Fruit fly (Drosophila melanogaster) whole organism, pupa: ENCODE results near the gene CG5078.

ENCODE experiments used
- CG10348 ChIP-seq: fragments of 200-800 bp; sonication (Bioruptor generic); IDR thresholded peaks from 2 replicates; pipeline ENCODE4 v1.3.6; 2022; ENCODE audit warnings: missing biosample characterization, missing genetic modification characterization
- CG12605 ChIP-seq: fragments of 200-800 bp; sonication (Bioruptor generic); IDR thresholded peaks from 2 replicates; pipeline ENCODE4 v1.3.6; 2022; ENCODE audit warnings: missing biosample characterization, missing genetic modification characterization
- CG13204 ChIP-seq: fragments of 200-800 bp; sonication (Bioruptor generic); optimal IDR thresholded peaks from 2 replicates; lab custom pipeline; 2018; ENCODE audit warnings: missing biosample characterization, mild to moderate bottlenecking, missing genetic modification characterization, moderate library complexity
- CG14655 ChIP-seq: fragments of 200-800 bp; sonication (Bioruptor generic); optimal IDR thresholded peaks from 3 replicates; lab custom pipeline; 2017; ENCODE audit warnings: mild to moderate bottlenecking, missing biosample characterization, missing genetic modification reagents, missing genetic modification characterization
- CG15710 ChIP-seq: fragments of 200-800 bp; sonication (Bioruptor generic); optimal IDR thresholded peaks from 2 replicates; lab custom pipeline; 2018; ENCODE audit warnings: missing biosample characterization, mild to moderate bottlenecking, missing genetic modification characterization, moderate library complexity
- CG17806 ChIP-seq: fragments of 200-800 bp; sonication (Bioruptor generic); optimal IDR thresholded peaks from 2 replicates; lab custom pipeline; 2018; ENCODE audit warnings: missing biosample characterization, mild to moderate bottlenecking, missing genetic modification characterization, moderate library complexity
- CG32121 ChIP-seq: fragments of 200-800 bp; sonication (Bioruptor generic); IDR thresholded peaks from 2 replicates; pipeline ENCODE4 v1.3.6; 2022; ENCODE audit warnings: missing biosample characterization, missing genetic modification characterization
- CG34367 ChIP-seq: fragments of 200-800 bp; sonication (Bioruptor generic); optimal IDR thresholded peaks from 2 replicates; lab custom pipeline; 2018; ENCODE audit warnings: missing biosample characterization, mild to moderate bottlenecking, missing genetic modification characterization
- CG4496 ChIP-seq: fragments of 200-800 bp; sonication (Bioruptor generic); IDR thresholded peaks from 3 replicates; pipeline ENCODE4 v1.3.6; 2022; ENCODE audit warnings: missing biosample characterization, missing genetic modification characterization
- CG8159 ChIP-seq: fragments of 200-800 bp; sonication (Bioruptor generic); optimal IDR thresholded peaks from 3 replicates; lab custom pipeline; 2018; ENCODE audit warnings: missing biosample characterization, mild to moderate bottlenecking, missing genetic modification characterization, moderate library complexity
- CG8301 ChIP-seq: fragments of 200-800 bp; sonication (Bioruptor generic); optimal IDR thresholded peaks from 2 replicates; lab custom pipeline; 2018; ENCODE audit warnings: missing biosample characterization, mild to moderate bottlenecking, missing genetic modification characterization
- CG9948 ChIP-seq: fragments of 200-800 bp; sonication (Bioruptor generic); optimal IDR thresholded peaks from 2 replicates; lab custom pipeline; 2018; ENCODE audit warnings: missing biosample characterization, mild to moderate bottlenecking, missing genetic modification characterization, moderate library complexity
- D1 ChIP-seq: fragments of 200-800 bp; sonication (Bioruptor generic); optimal IDR thresholded peaks from 2 replicates; lab custom pipeline; 2018; ENCODE audit warnings: missing biosample characterization, mild to moderate bottlenecking, missing genetic modification characterization, moderate library complexity
- EcR ChIP-seq: fragments of 200-800 bp; sonication (Bioruptor generic); optimal IDR thresholded peaks from 3 replicates; lab custom pipeline; 2019; ENCODE audit warnings: missing biosample characterization, missing genetic modification characterization, mild to moderate bottlenecking, moderate library complexity, missing genetic modification reagents
- Ets98B ChIP-seq: fragments of 200-800 bp; sonication (Bioruptor generic); IDR thresholded peaks from 2 replicates; pipeline ENCODE4 v1.3.6; 2022; ENCODE audit warnings: missing biosample characterization, missing genetic modification characterization
- Pif1A ChIP-seq: fragments of 200-800 bp; sonication (Bioruptor generic); optimal IDR thresholded peaks from 3 replicates; lab custom pipeline; 2016; ENCODE audit warnings: missing biosample characterization, missing genetic modification characterization
- Pif1B ChIP-seq: fragments of 200-800 bp; sonication (Bioruptor generic); optimal IDR thresholded peaks from 3 replicates; lab custom pipeline; 2016; ENCODE audit warnings: missing biosample characterization, missing genetic modification characterization
- Snoo ChIP-seq: fragments of 200-800 bp; sonication (Bioruptor generic); optimal IDR thresholded peaks from 3 replicates; lab custom pipeline; 2017; ENCODE audit warnings: missing biosample characterization, mild to moderate bottlenecking, missing genetic modification characterization, inconsistent platforms
- fd96Ca ChIP-seq: fragments of 200-800 bp; sonication (Bioruptor generic); IDR thresholded peaks from 3 replicates; pipeline ENCODE4 v1.3.6; 2022; ENCODE audit warnings: missing biosample characterization, missing genetic modification characterization
- gl ChIP-seq: fragments of 200-800 bp; sonication (Bioruptor generic); optimal IDR thresholded peaks from 2 replicates; lab custom pipeline; 2018; ENCODE audit warnings: missing biosample characterization, mild to moderate bottlenecking, missing genetic modification characterization
- rn ChIP-seq: fragments of 200-800 bp; sonication (Bioruptor generic); IDR thresholded peaks from 2 replicates; pipeline ENCODE4 v1.3.6; 2022; ENCODE audit warnings: missing biosample characterization, missing genetic modification characterization

Gene CG5078

dm6 chr3L:20533409-20533808, 27.6 kb downstream of the CG5078 start, which contains the start of gene CG13250:
Gene CG13250, plus strand, starts transcription at chr3L:20533709.
- TF ChIP-seq rn (GFP tag; lab: Robert Waterston, UW) (no peak), CG4496 (GFP tag; lab: Robert Waterston, UW) (no peak), gl (tag; lab: Kevin White, UChicago) (no peak), CG34367 (tag; lab: Kevin White, UChicago) (no peak), Pif1B (GFP tag; lab: Kevin White, UChicago) (no peak), CG17806 (tag; lab: Kevin White, UChicago) (no peak), CG12605 (no peak), CG13204 (no peak), fd96Ca (GFP tag; lab: Robert Waterston, UW) (no peak), CG14655 (no peak)

DNA sequence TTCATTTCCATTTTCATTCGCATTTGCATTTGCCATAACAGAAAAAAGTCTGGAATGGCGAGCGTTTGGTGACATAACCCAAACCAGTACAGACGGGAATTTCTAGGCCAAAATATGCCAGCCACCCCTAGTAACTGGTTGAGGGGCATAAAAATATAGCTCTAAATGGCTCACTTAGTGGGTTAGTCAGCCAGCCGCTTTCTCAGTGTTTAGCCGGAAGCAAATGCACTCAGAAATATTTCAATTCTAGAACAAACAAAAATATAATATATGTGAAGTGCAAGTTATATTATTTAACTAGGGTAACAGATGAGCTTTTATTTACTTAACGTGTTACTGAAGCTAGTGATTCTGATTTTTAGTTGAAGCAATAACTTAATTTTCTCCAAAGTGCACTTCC, 31.1 kb downstream of the CG5078 start:
- TF ChIP-seq CG14655, result no peak
- no peak for TF ChIP-seq rn (GFP tag; lab: Robert Waterston, UW)
- TF ChIP-seq fd96Ca (GFP tag; lab: Robert Waterston, UW), result no peak
- no peak for TF ChIP-seq Pif1B (GFP tag; lab: Kevin White, UChicago)
- TF ChIP-seq CG17806 (tag; lab: Kevin White, UChicago), result no peak
- TF ChIP-seq CG34367 (tag; lab: Kevin White, UChicago), result no peak
- no peak for TF ChIP-seq CG4496 (GFP tag; lab: Robert Waterston, UW)
- TF ChIP-seq CG8159 (tag; lab: Kevin White, UChicago), result no peak
- TF ChIP-seq CG9948 (tag; lab: Kevin White, UChicago), result no peak
- TF ChIP-seq Pif1A (GFP tag; lab: Kevin White, UChicago), result no peak
- no peak for TF ChIP-seq CG8301 (tag; lab: Kevin White, UChicago)
- TF ChIP-seq EcR, result no peak
- no peak for TF ChIP-seq CG15710
- no peak for TF ChIP-seq Ets98B (GFP tag; lab: Robert Waterston, UW)
- TF ChIP-seq Snoo (tag; lab: Kevin White, UChicago), result no peak
- no peak for TF ChIP-seq CG12605

DNA sequence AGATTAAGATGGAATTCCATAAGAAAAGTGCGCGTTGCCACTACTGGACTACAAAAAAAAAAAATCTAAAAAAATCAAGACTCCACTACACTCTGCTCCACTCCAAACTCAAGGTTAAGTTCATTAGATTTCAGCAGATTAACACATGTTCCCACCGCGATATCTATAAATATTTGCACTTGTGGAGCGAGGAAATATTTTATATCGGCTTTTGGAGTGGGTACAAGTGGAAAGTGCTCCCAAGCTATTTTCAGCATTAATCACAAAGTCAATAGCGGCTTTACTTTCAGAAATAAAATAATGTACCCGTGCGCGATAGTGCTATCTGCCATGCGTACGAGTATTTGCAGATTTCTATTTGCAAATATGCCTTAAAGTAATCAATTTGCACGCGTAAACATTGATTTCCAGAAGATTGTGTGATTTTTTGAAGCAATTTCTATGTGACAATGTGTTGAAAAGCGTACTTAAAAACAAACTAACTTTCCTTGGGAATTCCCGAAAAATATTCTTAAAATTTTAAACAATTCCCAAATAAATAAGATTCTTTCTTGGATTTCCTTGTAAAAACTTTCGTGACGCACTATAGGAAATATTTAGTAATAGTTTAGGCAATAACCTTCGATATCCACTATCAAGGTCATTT, 31.9 kb downstream of the CG5078 start:
- no peak for TF ChIP-seq CG17806 (tag; lab: Kevin White, UChicago)
- TF ChIP-seq CG14655, result peak; percentile 3
- no peak for TF ChIP-seq Pif1B (GFP tag; lab: Kevin White, UChicago)
- no peak for TF ChIP-seq CG12605
- TF ChIP-seq, all 21 proteins: peak for 1

dm6 chr3L:20538458-20538857, 32.6 kb downstream of the CG5078 start:
- TF ChIP-seq rn (GFP tag; lab: Robert Waterston, UW) (no peak), CG32121 (GFP tag; lab: Robert Waterston, UW) (0 out of 2 replicates have a peak, but pooled peaks have one; percentile 18), CG9948 (tag; lab: Kevin White, UChicago) (no peak), CG13204 (no peak), CG4496 (GFP tag; lab: Robert Waterston, UW) (no peak)

dm6 chr3L:20539116-20539990, 33.5 kb downstream of the CG5078 start:
- TF ChIP-seq Snoo (tag; lab: Kevin White, UChicago) (no peak), CG14655 (no peak), D1 (tag; lab: Kevin White, UChicago) (no peak), CG4496 (GFP tag; lab: Robert Waterston, UW) (no peak), Pif1A (GFP tag; lab: Kevin White, UChicago) (no peak), CG15710 (no peak)

dm6 chr3L:20540182-20540974, 34.5 kb downstream of the CG5078 start, which contains the start of gene Rcd2:
Gene Rcd2, minus strand, starts transcription at chr3L:20540417.
- TF ChIP-seq CG14655, result peak; percentile 76
- peak; percentile 82 for TF ChIP-seq Pif1A (GFP tag; lab: Kevin White, UChicago)
- TF ChIP-seq CG10348 (GFP tag; lab: Robert Waterston, UW), result no peak
- TF ChIP-seq CG17806 (tag; lab: Kevin White, UChicago), result peak; percentile 72
- 0 out of 2 replicates have a peak, but pooled peaks have one; percentile 37 for TF ChIP-seq CG12605
- TF ChIP-seq D1 (tag; lab: Kevin White, UChicago), result peak; percentile 83
- TF ChIP-seq rn (GFP tag; lab: Robert Waterston, UW), result peak; percentile 47
- peak; percentile 56 for TF ChIP-seq CG34367 (tag; lab: Kevin White, UChicago)
- peak; percentile 87 for TF ChIP-seq CG32121 (GFP tag; lab: Robert Waterston, UW)
- peak; percentile 52 for TF ChIP-seq gl (tag; lab: Kevin White, UChicago)
- TF ChIP-seq Ets98B (GFP tag; lab: Robert Waterston, UW), result peak; percentile 74; the same call in 1 of the 2 replicates
- TF ChIP-seq Snoo (tag; lab: Kevin White, UChicago), result peak; percentile 73
- TF ChIP-seq EcR, result peak; percentile 63
- TF ChIP-seq fd96Ca (GFP tag; lab: Robert Waterston, UW), result peak; percentile 32; the same call in 1 of the 3 replicates
- TF ChIP-seq CG13204, result no peak
- TF ChIP-seq CG9948 (tag; lab: Kevin White, UChicago), result peak; percentile 73
- peak; percentile 68 for TF ChIP-seq CG15710
- peak; percentile 83 for TF ChIP-seq CG8159 (tag; lab: Kevin White, UChicago)
- TF ChIP-seq CG4496 (GFP tag; lab: Robert Waterston, UW), result peak; percentile 69
- TF ChIP-seq Pif1B (GFP tag; lab: Kevin White, UChicago), result peak; percentile 82
- peak; percentile 82 for TF ChIP-seq CG8301 (tag; lab: Kevin White, UChicago)
